Fruit fly (Drosophila melanogaster) Kc167 (cell line): ENCODE data around the gene dnc.

Experiments used
- insv ChIP-seq: fragments of >200 bp; optimal IDR thresholded peaks from 3 replicates; lab custom pipeline; 2018; ENCODE audit warnings: missing external identifiers
- psq ChIP-seq: fragments of >200 bp; optimal IDR thresholded peaks from 2 replicates; lab custom pipeline; 2017; ENCODE audit warnings: missing external identifiers
- ttk ChIP-seq: sonication (Bioruptor generic); optimal IDR thresholded peaks from 2 replicates; lab custom pipeline; 2017; ENCODE audit warnings: missing external identifiers

DNA sequence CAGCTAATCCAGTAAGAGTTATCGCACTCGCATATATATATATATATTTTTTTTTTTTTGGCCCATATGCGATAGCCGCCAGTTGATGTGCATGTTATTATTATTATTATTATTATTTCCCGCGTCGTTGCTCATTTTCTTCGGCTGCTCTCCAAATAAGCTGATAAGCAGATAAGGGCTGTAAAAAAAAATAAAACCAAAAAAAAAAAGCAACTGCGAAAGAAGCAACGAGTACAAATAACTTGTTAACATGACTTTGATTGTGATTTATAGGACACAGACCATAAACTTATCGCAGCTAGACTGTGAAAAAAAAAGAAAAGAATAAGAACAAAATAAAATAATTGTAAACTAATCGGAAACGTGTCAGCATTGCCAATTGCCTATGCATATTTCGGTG lies 89.6 kb downstream of the dnc start:
- TF ChIP-seq insv (lab: Kevin White, UChicago) (no peak), ttk (no peak), psq (lab: Kevin White, UChicago) (no peak)
